Fruit fly (Drosophila melanogaster) whole organism, embryonic: ENCODE measurements around the gene Sam-S.

ENCODE experiments used
- Bdp1 ChIP-seq: fragments of 200-800 bp; sonication (Bioruptor generic); optimal IDR thresholded peaks from 3 replicates; lab custom pipeline; 2016; ENCODE audit warnings: missing biosample characterization, missing genetic modification characterization
- CG10267 ChIP-seq: fragments of 200-800 bp; sonication (Bioruptor generic); optimal IDR thresholded peaks from 2 replicates; lab custom pipeline; 2018; ENCODE audit warnings: missing biosample characterization, mild to moderate bottlenecking, missing genetic modification characterization, moderate library complexity
- CG11504 ChIP-seq: fragments of 200-800 bp; sonication (Bioruptor generic); optimal IDR thresholded peaks from 3 replicates; lab custom pipeline; 2019; ENCODE audit warnings: missing biosample characterization, mild to moderate bottlenecking, missing genetic modification characterization, moderate library complexity
- CG12299 ChIP-seq: fragments of 200-800 bp; sonication (Bioruptor generic); optimal IDR thresholded peaks from 2 replicates; lab custom pipeline; 2018; ENCODE audit warnings: missing biosample characterization, mild to moderate bottlenecking, missing genetic modification characterization
- CG12391 ChIP-seq: fragments of 200-800 bp; sonication (Bioruptor generic); optimal IDR thresholded peaks from 3 replicates; lab custom pipeline; 2018; ENCODE audit warnings: missing biosample characterization, mild to moderate bottlenecking, missing genetic modification characterization, moderate library complexity
- CG14667 ChIP-seq: fragments of 200-800 bp; sonication (Bioruptor generic); IDR thresholded peaks from 2 replicates; pipeline ENCODE4 v1.3.6; 2022; ENCODE audit warnings: missing biosample characterization, missing genetic modification characterization
- CG14710 ChIP-seq: fragments of 200-800 bp; sonication (Bioruptor generic); optimal IDR thresholded peaks from 3 replicates; lab custom pipeline; 2019; ENCODE audit warnings: missing biosample characterization, mild to moderate bottlenecking, missing genetic modification characterization, moderate library complexity
- CG17186 ChIP-seq: fragments of 200-800 bp; sonication (Bioruptor generic); optimal IDR thresholded peaks from 3 replicates; lab custom pipeline; 2017; ENCODE audit warnings: missing biosample characterization, missing genetic modification reagents, missing genetic modification characterization
- CG17385 ChIP-seq: fragments of 200-800 bp; sonication (Bioruptor generic); optimal IDR thresholded peaks from 3 replicates; lab custom pipeline; 2018; ENCODE audit warnings: missing biosample characterization, mild to moderate bottlenecking, missing genetic modification characterization
- CG18011 ChIP-seq: fragments of 200-800 bp; sonication (Bioruptor generic); optimal IDR thresholded peaks from 2 replicates; lab custom pipeline; 2017; ENCODE audit warnings: missing biosample characterization, missing genetic modification characterization, mild to moderate bottlenecking, moderate library complexity, missing genotype
- CG18262 ChIP-seq: fragments of 200-800 bp; optimal IDR thresholded peaks from 3 replicates; lab custom pipeline; 2019; ENCODE audit warnings: missing biosample characterization, mild to moderate bottlenecking, missing genetic modification characterization, moderate library complexity
- CG18599 ChIP-seq: fragments of 200-800 bp; sonication (Bioruptor generic); optimal IDR thresholded peaks from 3 replicates; lab custom pipeline; 2017; ENCODE audit warnings: missing biosample characterization, missing genetic modification characterization, mild to moderate bottlenecking, moderate library complexity, missing genetic modification reagents
- CG31365 ChIP-seq: fragments of 200-800 bp; sonication (Bioruptor generic); optimal IDR thresholded peaks from 2 replicates; lab custom pipeline; 2018; ENCODE audit warnings: missing biosample characterization, mild to moderate bottlenecking, missing genetic modification characterization
- CG34224 ChIP-seq: fragments of 200-800 bp; sonication (Bioruptor generic); IDR thresholded peaks from 3 replicates; pipeline ENCODE4 v1.3.6; 2022; ENCODE audit warnings: missing biosample characterization, missing genetic modification characterization; ENCODE audit not compliant: partially characterized antibody
- CG4854 ChIP-seq: fragments of 200-800 bp; sonication (Bioruptor generic); optimal IDR thresholded peaks from 2 replicates; lab custom pipeline; 2016; ENCODE audit warnings: missing biosample characterization, missing genetic modification characterization, inconsistent platforms
- CG6791 ChIP-seq: fragments of 200-800 bp; sonication (Bioruptor generic); IDR thresholded peaks from 3 replicates; pipeline ENCODE4 v1.3.6; 2022; ENCODE audit warnings: missing biosample characterization, missing genetic modification characterization; ENCODE audit not compliant: partially characterized antibody
- CG7987 ChIP-seq: fragments of 200-800 bp; sonication (Bioruptor generic); optimal IDR thresholded peaks from 2 replicates; lab custom pipeline; 2018; ENCODE audit warnings: missing biosample characterization, mild to moderate bottlenecking, missing genetic modification characterization, moderate library complexity
- CG9727 ChIP-seq: fragments of 200-800 bp; sonication (Bioruptor generic); optimal IDR thresholded peaks from 3 replicates; lab custom pipeline; 2017; ENCODE audit warnings: missing biosample characterization, mild to moderate bottlenecking, missing genetic modification characterization
- D19A ChIP-seq: fragments of 200-800 bp; optimal IDR thresholded peaks from 3 replicates; lab custom pipeline; 2019; ENCODE audit warnings: missing biosample characterization, mild to moderate bottlenecking, missing genetic modification characterization, moderate library complexity
- Eip74EF ChIP-seq, 2 experiments: fragments of 200-800 bp in 1 of 2; fragments of >200 bp in 1 of 2; sonication (Bioruptor generic) in 1 of 2; optimal IDR thresholded peaks; 2 replicates each; lab custom pipeline; 2017 to 2019; ENCODE audit warnings: missing biosample characterization in 2 of 2, missing genetic modification characterization in 2 of 2, mild to moderate bottlenecking in 1 of 2, moderate library complexity in 1 of 2
- Ets97D ChIP-seq: fragments of 200-800 bp; sonication (Bioruptor generic); optimal IDR thresholded peaks from 3 replicates; lab custom pipeline; 2016; ENCODE audit warnings: missing biosample characterization, missing genetic modification characterization
- Hand ChIP-seq: fragments of 200-800 bp; sonication (Bioruptor generic); optimal IDR thresholded peaks from 2 replicates; lab custom pipeline; 2017; ENCODE audit warnings: mild to moderate bottlenecking, missing biosample characterization, missing genetic modification reagents, missing genetic modification characterization
- HmgD ChIP-seq: fragments of 200-800 bp; sonication (Bioruptor generic); optimal IDR thresholded peaks from 3 replicates; lab custom pipeline; 2016; ENCODE audit warnings: missing biosample characterization, missing genetic modification characterization
- Hr39 ChIP-seq: fragments of >200 bp; optimal IDR thresholded peaks from 2 replicates; lab custom pipeline; 2017
- Lhr ChIP-seq: fragments of 200-800 bp; sonication (Bioruptor generic); optimal IDR thresholded peaks from 3 replicates; lab custom pipeline; 2017; ENCODE audit warnings: mild to moderate bottlenecking, missing biosample characterization, missing genetic modification reagents, missing genetic modification characterization
- Nf-YC ChIP-seq: fragments of 200-800 bp; optimal IDR thresholded peaks from 3 replicates; lab custom pipeline; 2019; ENCODE audit warnings: missing biosample characterization, mild to moderate bottlenecking, missing genetic modification characterization, moderate library complexity
- Sin3A ChIP-seq: fragments of >200 bp; optimal IDR thresholded peaks from 2 replicates; lab custom pipeline; 2018
- Sox100B ChIP-seq: fragments of 200-800 bp; sonication (Bioruptor generic); optimal IDR thresholded peaks from 3 replicates; lab custom pipeline; 2018; ENCODE audit warnings: missing biosample characterization, mild to moderate bottlenecking, missing genetic modification characterization
- Sry-δ ChIP-seq: fragments of 200-800 bp; sonication (Bioruptor generic); optimal IDR thresholded peaks from 2 replicates; lab custom pipeline; 2016; ENCODE audit warnings: missing biosample characterization, missing genetic modification characterization
- Stat92E ChIP-seq, 3 experiments: fragments of >200 bp in 2 of 3; fragments of 200-800 bp in 1 of 3; sonication (Bioruptor generic) in 1 of 3; optimal IDR thresholded peaks; 2 replicates each; lab custom pipeline; 2017 to 2019; ENCODE audit warnings: missing biosample characterization in 3 of 3, missing genetic modification characterization in 3 of 3, mild to moderate bottlenecking in 1 of 3, moderate library complexity in 1 of 3
- abd-A ChIP-seq: fragments of 200-800 bp; sonication (Bioruptor generic); optimal IDR thresholded peaks from 3 replicates; lab custom pipeline; 2019; ENCODE audit warnings: missing biosample characterization, mild to moderate bottlenecking, missing genetic modification characterization, moderate library complexity
- cg ChIP-seq: fragments of 200-800 bp; sonication (Bioruptor generic); optimal IDR thresholded peaks from 3 replicates; lab custom pipeline; 2019; ENCODE audit warnings: missing biosample characterization, mild to moderate bottlenecking, missing genetic modification characterization, moderate library complexity
- chm ChIP-seq: fragments of 200-800 bp; sonication (Bioruptor generic); IDR thresholded peaks from 2 replicates; pipeline ENCODE4 v1.3.6; 2022; ENCODE audit warnings: missing biosample characterization, missing genetic modification characterization
- cwo ChIP-seq: fragments of 200-800 bp; sonication (Bioruptor generic); optimal IDR thresholded peaks from 3 replicates; lab custom pipeline; 2017; ENCODE audit warnings: missing biosample characterization, missing genetic modification characterization, mild to moderate bottlenecking, moderate library complexity, missing genetic modification reagents
- dpn ChIP-seq, 2 experiments: fragments of 200-800 bp; sonication (Bioruptor generic); optimal IDR thresholded peaks; 3 replicates each; lab custom pipeline; 2016; ENCODE audit warnings: missing biosample characterization in 2 of 2, missing genetic modification characterization in 2 of 2
- ems ChIP-seq: fragments of 200-800 bp; sonication (Bioruptor generic); optimal IDR thresholded peaks from 3 replicates; lab custom pipeline; 2016; ENCODE audit warnings: missing biosample characterization, missing genetic modification characterization
- gfzf ChIP-seq: fragments of 200-800 bp; sonication (Bioruptor generic); optimal IDR thresholded peaks from 2 replicates; lab custom pipeline; 2016; ENCODE audit warnings: missing biosample characterization, mild to moderate bottlenecking, missing genetic modification characterization, moderate library complexity
- grau ChIP-seq: fragments of 200-800 bp; optimal IDR thresholded peaks from 3 replicates; lab custom pipeline; 2019; ENCODE audit warnings: missing biosample characterization, mild to moderate bottlenecking, missing genetic modification characterization, moderate library complexity
- gsb-n ChIP-seq: fragments of 200-800 bp; sonication (Bioruptor generic); optimal IDR thresholded peaks from 3 replicates; lab custom pipeline; 2018; ENCODE audit warnings: missing biosample characterization, mild to moderate bottlenecking, missing genetic modification characterization
- hbn ChIP-seq: fragments of 200-800 bp; sonication (Bioruptor generic); IDR thresholded peaks from 2 replicates; pipeline ENCODE4 v1.3.6; 2022; ENCODE audit warnings: missing biosample characterization, missing genetic modification characterization; ENCODE audit not compliant: partially characterized antibody
- her ChIP-seq: fragments of 200-800 bp; sonication (Bioruptor generic); optimal IDR thresholded peaks from 2 replicates; lab custom pipeline; 2016; ENCODE audit warnings: missing biosample characterization, missing genetic modification characterization
- nerfin-1 ChIP-seq: fragments of 200-800 bp; sonication (Bioruptor generic); optimal IDR thresholded peaks from 3 replicates; lab custom pipeline; 2019; ENCODE audit warnings: missing biosample characterization, mild to moderate bottlenecking, missing genetic modification characterization, moderate library complexity
- nmo ChIP-seq: fragments of 200-800 bp; sonication (Bioruptor generic); optimal IDR thresholded peaks from 2 replicates; lab custom pipeline; 2018; ENCODE audit warnings: missing biosample characterization, mild to moderate bottlenecking, missing genetic modification characterization, moderate library complexity
- nom ChIP-seq: fragments of 200-800 bp; sonication (Bioruptor generic); optimal IDR thresholded peaks from 2 replicates; lab custom pipeline; 2017; ENCODE audit warnings: missing biosample characterization, missing genetic modification characterization, mild to moderate bottlenecking, moderate library complexity, missing genetic modification reagents
- phol ChIP-seq: fragments of 200-800 bp; sonication (Bioruptor generic); optimal IDR thresholded peaks from 3 replicates; lab custom pipeline; 2018; ENCODE audit warnings: missing biosample characterization, mild to moderate bottlenecking, missing genetic modification characterization, moderate library complexity
- sd ChIP-seq: fragments of 200-800 bp; sonication (Bioruptor generic); optimal IDR thresholded peaks from 3 replicates; lab custom pipeline; 2018; ENCODE audit warnings: missing biosample characterization, mild to moderate bottlenecking, missing genetic modification characterization, moderate library complexity
- sens ChIP-seq: fragments of 200-800 bp; sonication (Bioruptor generic); peaks from one replicate; lab custom pipeline; 2016; ENCODE audit warnings: missing biosample characterization, missing genetic modification characterization
- zen ChIP-seq: fragments of 200-800 bp; sonication (Bioruptor generic); optimal IDR thresholded peaks from 3 replicates; lab custom pipeline; 2018; ENCODE audit warnings: missing biosample characterization, mild to moderate bottlenecking, missing genetic modification characterization, moderate library complexity

Gene Sam-S

DNA sequence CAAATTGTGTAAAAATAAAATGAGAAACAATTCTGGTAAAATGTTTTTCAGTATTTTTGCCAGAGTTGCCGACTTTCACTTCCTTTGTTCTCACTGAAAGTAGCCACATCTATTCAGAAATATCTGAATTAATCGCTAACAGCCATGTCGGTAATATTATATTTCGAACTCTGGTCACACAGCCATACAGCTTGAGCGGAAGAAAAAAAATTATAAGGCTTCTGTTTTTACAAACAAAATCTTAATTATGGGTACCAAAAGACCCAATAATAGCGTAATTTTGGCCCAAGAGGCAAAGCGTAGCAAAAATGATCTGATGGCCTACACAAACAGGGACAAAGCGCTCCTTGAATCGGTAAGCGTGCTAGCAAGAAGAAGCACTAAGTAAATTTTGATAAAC lies 49.3 kb downstream of the Sam-S start, which contains the start of gene CG3436 (continued):
- TF ChIP-seq CG17385 (GFP tag; lab: Kevin White, UChicago): peak; percentile 95
- no peak for TF ChIP-seq Bdp1
- TF ChIP-seq Lhr (GFP tag; lab: Kevin White, UChicago): peak; percentile 52
- peak; percentile 95 for TF ChIP-seq gfzf (GFP tag; lab: Kevin White, UChicago)
- TF ChIP-seq HmgD (GFP tag; lab: Kevin White, UChicago): peak; percentile 67
- peak; percentile 19 for TF ChIP-seq CG12391 (tag; lab: Kevin White, UChicago)
- TF ChIP-seq dpn (GFP tag; optimal IDR thresholded peaks at IDR 0.05; lab: Kevin White, UChicago): no peak
- peak; percentile 24 for TF ChIP-seq grau
- peak; percentile 52 for TF ChIP-seq phol (tag; lab: Kevin White, UChicago)
- peak; percentile 9 for TF ChIP-seq zen (tag; lab: Kevin White, UChicago)
- TF ChIP-seq CG10267 (tag; lab: Kevin White, UChicago): peak; percentile 31
- TF ChIP-seq CG12299 (tag; lab: Kevin White, UChicago): peak; percentile 27
- TF ChIP-seq CG14710 (tag; lab: Kevin White, UChicago): peak; percentile 59
- TF ChIP-seq CG7987: peak; percentile 24
- TF ChIP-seq CG18011 (GFP tag; lab: Kevin White, UChicago): no peak
- peak; percentile 49 for TF ChIP-seq sd (tag; lab: Kevin White, UChicago)
- TF ChIP-seq nerfin-1: peak; percentile 16
- peak; percentile 58 for TF ChIP-seq Sry-δ (GFP tag; lab: Kevin White, UChicago)
- no peak for TF ChIP-seq Hr39
- no peak for TF ChIP-seq CG9727
- TF ChIP-seq D19A (tag; lab: Kevin White, UChicago): no peak
- no peak for TF ChIP-seq CG14667
- peak; percentile 87 for TF ChIP-seq Ets97D (GFP tag; lab: Kevin White, UChicago)

- TF ChIP-seq hbn (no peak), her (GFP tag; lab: Kevin White, UChicago) (peak; percentile 53), nom (GFP tag; lab: Kevin White, UChicago) (peak; percentile 72), cwo (GFP tag; lab: Kevin White, UChicago) (peak; percentile 19), CG18262 (tag; lab: Kevin White, UChicago) (peak; percentile 26), Eip74EF (GFP tag; optimal IDR thresholded peaks at IDR 0.05; lab: Kevin White, UChicago) (peak in 1 of 2 experiments; percentile 10), CG17186 (GFP tag; lab: Kevin White, UChicago) (peak; percentile 97), CG31365 (tag; lab: Kevin White, UChicago) (peak; percentile 18), CG7987 (peak; percentile 58), sens (GFP tag; lab: Kevin White, UChicago) (peak; percentile 80), CG6791 (GFP tag; lab: Robert Waterston, UW) (no peak), gsb-n (tag; lab: Kevin White, UChicago) (peak; percentile 16), Stat92E (GFP tag; optimal IDR thresholded peaks at IDR 0.05; lab: Kevin White, UChicago) (peak in 1 of 3 experiments; percentile 37), CG11504 (tag; lab: Kevin White, UChicago) (peak; percentile 62), cg (peak; percentile 84), chm (GFP tag; lab: Robert Waterston, UW) (no peak), Nf-YC (tag; lab: Kevin White, UChicago) (peak; percentile 45), Sox100B (GFP tag; lab: Kevin White, UChicago) (no peak), gfzf (GFP tag; lab: Kevin White, UChicago) (peak; percentile 97), Hand (no peak), Sin3A (lab: Kevin White, UChicago) (peak; percentile 29), nmo (GFP tag; lab: Kevin White, UChicago) (peak; percentile 63), CG18599 (GFP tag; lab: Kevin White, UChicago) (peak; percentile 48), abd-A (tag; lab: Kevin White, UChicago) (peak; percentile 86), CG34224 (no peak), CG4854 (GFP tag; lab: Kevin White, UChicago) (no peak), ems (GFP tag; lab: Kevin White, UChicago) (peak; percentile 37)
Observed at dm6 chr2L:158649-159257, 52.0 kb downstream of the Sam-S start, which contains the start of the genes CG33635 and spen. Gene CG33635 (minus strand): TSS chr2L:158664. Gene spen (plus strand): TSS chr2L:159032.
